Worm (Caenorhabditis elegans): ENCODE results near the gene chil-6.

- no peak for TF ChIP-seq T22C8.4 (GFP tag; IDR thresholded peaks at IDR 0.05)
- no peak for TF ChIP-seq klf-2 (GFP tag; conservative IDR thresholded peaks at IDR 0.05)
- no peak for TF ChIP-seq flt-1 (GFP tag; IDR thresholded peaks at IDR 0.05)
- no peak for TF ChIP-seq tab-1 (GFP tag; IDR thresholded peaks at IDR 0.05)
- no peak for TF ChIP-seq med-1 (GFP tag; optimal IDR thresholded peaks at IDR 0.05; ENCODE audit: insufficient read depth)
- TF ChIP-seq ztf-23 (GFP tag; IDR thresholded peaks at IDR 0.05): no peak
- TF ChIP-seq ref-1 (GFP tag; conservative IDR thresholded peaks at IDR 0.05): no peak
Observed at ce11 chrII:9898744-9899143, 41.1 kb upstream of the chil-6 start.

Measured in whole organism, midembryonic.